Worm (Caenorhabditis elegans): Measurements from ENCODE around the gene map-1.

map-1 gene

DNA sequence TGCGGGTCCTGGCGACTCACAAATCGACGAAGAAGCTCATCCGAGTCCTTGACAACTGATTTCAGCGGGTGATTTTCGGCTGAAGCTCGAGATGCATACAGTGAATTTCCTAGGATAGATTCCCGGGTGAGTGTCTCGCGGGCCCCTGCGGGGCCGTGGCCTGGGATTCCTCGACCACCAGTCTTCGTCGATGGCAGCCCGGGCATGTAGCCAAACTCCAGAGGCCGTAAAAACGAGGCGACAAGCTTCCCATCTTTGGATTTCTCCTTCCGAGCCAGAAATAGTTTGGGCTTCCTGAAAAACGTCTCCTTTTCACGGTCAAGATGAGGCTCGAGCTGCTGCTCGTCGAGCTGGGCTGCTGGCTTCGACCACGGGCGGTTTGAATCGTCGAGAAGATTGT lies 1.4 kb upstream of the map-1 start:
- TF ChIP-seq fos-1 (tag; optimal IDR thresholded peaks at IDR 0.05) (no peak), nhr-25 (tag; optimal IDR thresholded peaks at IDR 0.05) (no peak), ZK546.5 (tag; optimal IDR thresholded peaks at IDR 0.05) (no peak), egl-5 (tag; optimal IDR thresholded peaks at IDR 0.05) (no peak), unc-62 (GFP tag; optimal IDR thresholded peaks at IDR 0.05) (no peak), nhr-76 (tag; optimal IDR thresholded peaks at IDR 0.05) (no peak), egl-27 (tag; optimal IDR thresholded peaks at IDR 0.05) (no peak), jun-1 (tag; optimal IDR thresholded peaks at IDR 0.05) (no peak), eor-1 (tag; optimal IDR thresholded peaks at IDR 0.05) (no peak), ceh-82 (tag; optimal IDR thresholded peaks at IDR 0.05) (no peak), elt-3 (tag; optimal IDR thresholded peaks at IDR 0.05) (no peak), skn-1 (tag; optimal IDR thresholded peaks at IDR 0.05) (no peak), elt-1 (tag; optimal IDR thresholded peaks at IDR 0.05) (no peak), unc-39 (tag; optimal IDR thresholded peaks at IDR 0.05) (no peak), ztf-4 (tag; optimal IDR thresholded peaks at IDR 0.05) (no peak)

DNA sequence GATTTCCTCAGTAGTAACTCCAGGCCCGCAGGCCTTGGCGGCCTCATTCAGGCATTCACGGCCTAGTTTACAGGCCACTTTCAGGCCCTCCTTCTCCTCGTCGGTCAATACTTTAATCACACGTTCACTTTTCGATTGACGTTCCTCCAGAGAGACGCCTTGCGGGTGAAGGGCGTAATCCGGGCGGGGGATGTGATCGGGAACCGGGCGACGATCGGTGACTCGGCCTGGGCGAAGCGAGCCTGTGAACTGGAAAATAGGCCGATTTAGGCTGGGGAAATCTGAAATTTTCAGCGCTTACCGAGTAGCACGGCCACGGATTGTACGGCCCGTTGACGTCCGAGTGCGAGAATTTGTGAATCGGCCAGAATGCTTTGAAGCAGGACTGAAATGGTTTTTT lies 405 bp downstream of the map-1 start:
- TF ChIP-seq nhr-237 (tag; optimal IDR thresholded peaks at IDR 0.05) = no peak
- no peak for TF ChIP-seq unc-39 (tag; optimal IDR thresholded peaks at IDR 0.05)
- no peak for TF ChIP-seq unc-62 (GFP tag; optimal IDR thresholded peaks at IDR 0.05)
- TF ChIP-seq nhr-77 (tag; optimal IDR thresholded peaks at IDR 0.05) = no peak
- no peak for TF ChIP-seq ztf-4 (tag; optimal IDR thresholded peaks at IDR 0.05)

DNA sequence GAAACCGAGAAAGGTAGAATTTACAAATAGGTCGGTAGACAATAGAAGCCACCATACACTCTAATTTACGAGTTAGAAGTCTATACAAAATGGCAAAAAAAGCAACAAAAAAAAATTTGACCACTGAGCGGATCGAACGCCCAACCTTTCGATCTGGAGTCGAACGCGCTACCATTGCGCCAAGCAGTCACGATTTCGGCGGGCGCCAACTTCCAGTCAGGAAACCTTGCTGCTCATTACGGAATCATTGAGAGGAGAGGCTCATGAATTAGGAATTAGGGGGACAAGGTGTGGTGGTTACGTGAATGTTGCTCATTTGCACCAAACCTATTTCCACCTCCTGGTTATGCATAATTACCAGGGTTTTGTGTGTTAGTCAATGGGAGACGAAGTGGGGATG lies 4.9 kb downstream of the map-1 start:
- TF ChIP-seq mml-1 (tag; optimal IDR thresholded peaks at IDR 0.05) (no peak), lin-39 (tag; optimal IDR thresholded peaks at IDR 0.05) (no peak), elt-1 (tag; optimal IDR thresholded peaks at IDR 0.05) (no peak), nhr-12 (tag; optimal IDR thresholded peaks at IDR 0.05) (no peak), R02D3.7 (tag; optimal IDR thresholded peaks at IDR 0.05) (no peak), ceh-28 (tag; optimal IDR thresholded peaks at IDR 0.05) (no peak), egl-5 (tag; optimal IDR thresholded peaks at IDR 0.05) (no peak), ceh-9 (tag; optimal IDR thresholded peaks at IDR 0.05) (no peak), nhr-77 (tag; optimal IDR thresholded peaks at IDR 0.05) (no peak), sea-2 (GFP tag; optimal IDR thresholded peaks at IDR 0.05) (no peak), nhr-23 (tag; optimal IDR thresholded peaks at IDR 0.05) (no peak), fkh-2 (tag; optimal IDR thresholded peaks at IDR 0.05) (no peak), ztf-11 (tag; optimal IDR thresholded peaks at IDR 0.05) (no peak), nhr-25 (tag; optimal IDR thresholded peaks at IDR 0.05) (no peak), daf-12 (tag; optimal IDR thresholded peaks at IDR 0.05) (no peak), lsy-12 (tag; optimal IDR thresholded peaks at IDR 0.05) (no peak)

DNA sequence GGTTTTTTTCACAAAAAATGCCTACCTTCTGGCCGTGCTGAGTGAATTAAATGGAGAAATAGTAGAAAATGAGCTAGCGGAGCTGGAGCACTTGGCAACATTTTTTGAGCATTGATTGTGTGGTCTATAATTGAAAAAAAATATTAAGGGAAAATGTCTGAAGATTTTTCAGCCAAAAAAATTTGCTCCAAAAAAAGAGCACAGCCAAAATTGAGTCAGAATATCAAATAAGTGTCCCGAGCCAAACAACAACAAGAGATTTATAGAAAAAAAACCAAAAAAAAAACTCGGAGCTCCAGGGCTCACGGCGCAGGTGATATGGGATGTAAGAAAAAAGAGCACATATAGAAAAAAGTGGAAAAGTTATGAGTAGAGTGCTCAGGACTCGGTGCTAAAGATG lies 18.1 kb downstream of the map-1 start, which contains the start of gene fmil-1:
TSS of gene fmil-1 (minus strand) at position 101 of the 400 bp plus-strand sequence.
- TF ChIP-seq nhr-11 (tag; optimal IDR thresholded peaks at IDR 0.05) (no peak), elt-2 (tag; optimal IDR thresholded peaks at IDR 0.05) (no peak), lin-39 (tag; optimal IDR thresholded peaks at IDR 0.05) (no peak), unc-39 (tag; optimal IDR thresholded peaks at IDR 0.05) (no peak), hmg-11 (tag; optimal IDR thresholded peaks at IDR 0.05) (no peak), R02D3.7 (tag; optimal IDR thresholded peaks at IDR 0.05) (no peak), ceh-9 (tag; optimal IDR thresholded peaks at IDR 0.05) (no peak), fos-1 (tag; optimal IDR thresholded peaks at IDR 0.05) (no peak), egl-5 (tag; optimal IDR thresholded peaks at IDR 0.05) (no peak), ama-1 (optimal IDR thresholded peaks at IDR 0.05) (no peak), nhr-28 (tag; optimal IDR thresholded peaks at IDR 0.05) (no peak), pqm-1 (tag; optimal IDR thresholded peaks at IDR 0.05) (no peak), nhr-12 (tag; optimal IDR thresholded peaks at IDR 0.05) (no peak)

DNA sequence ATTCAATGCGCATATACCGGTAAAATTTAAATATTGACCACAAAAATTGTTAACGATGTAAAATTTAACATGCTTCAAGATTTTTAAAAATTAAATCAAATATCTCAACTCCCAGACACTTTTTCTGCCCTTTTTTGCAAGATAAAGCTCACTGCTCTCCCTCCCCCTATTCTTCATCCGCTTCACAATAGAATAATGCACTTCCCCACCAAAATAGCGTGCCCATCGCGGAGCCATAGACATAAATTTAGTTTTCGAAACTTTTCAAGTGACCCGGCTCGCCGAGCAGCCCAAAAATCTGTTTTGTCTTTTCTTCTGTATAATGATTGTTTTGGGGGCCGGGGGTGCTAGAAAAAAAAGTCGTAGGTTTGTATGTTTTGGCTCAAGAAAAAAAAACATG lies 18.9 kb downstream of the map-1 start:
- peak; percentile 29 for TF ChIP-seq fkh-10 (GFP tag; optimal IDR thresholded peaks at IDR 0.05)
- TF ChIP-seq elt-1 (tag; optimal IDR thresholded peaks at IDR 0.05) = no peak
